Worm (Caenorhabditis elegans) whole organism, L1 larva: ENCODE measurements around the gene dnj-23.
A peak's percentile ranks its signal among the peaks of the same experiment; 100 is the strongest.

Experiments used
- lir-3 ChIP-seq: sonication (generic microtip); optimal IDR thresholded peaks from 2 replicates; lab custom pipeline; 2016; ENCODE audit warnings: mild to moderate bottlenecking, missing genetic modification characterization, moderate library complexity, missing compliant biosample characterization; ENCODE audit not compliant: poor library complexity
- nhr-12 ChIP-seq: sonication (generic microtip); optimal IDR thresholded peaks from 2 replicates; lab custom pipeline; 2017; ENCODE audit warnings: missing biosample characterization, missing genetic modification characterization
- pax-3 ChIP-seq: fragments of 200-800 bp; sonication (Bioruptor generic); optimal IDR thresholded peaks from 2 replicates; lab custom pipeline; 2018; ENCODE audit warnings: mild to moderate bottlenecking, missing genetic modification characterization, moderate library complexity, missing compliant biosample characterization
- pqm-1 ChIP-seq: sonication (generic microtip); optimal IDR thresholded peaks from 3 replicates; lab custom pipeline; 2017; ENCODE audit warnings: missing biosample characterization, missing genetic modification characterization
- skn-1 ChIP-seq: fragments of 150-350 bp; optimal IDR thresholded peaks from 2 replicates; lab custom pipeline; 2014; ENCODE audit warnings: missing biosample characterization, missing genetic modification characterization
- snpc-4 ChIP-seq: fragments of 150-350 bp; optimal IDR thresholded peaks from 2 replicates; lab custom pipeline; 2014; ENCODE audit warnings: missing biosample characterization, missing genetic modification characterization

ce11 chrII:9120329-9120728 lies 11.9 kb upstream of the dnj-23 start:
- TF ChIP-seq lir-3 (tag; lab: Kevin White, UChicago) (no peak), nhr-12 (tag; lab: Kevin White, UChicago) (no peak), skn-1 (tag; lab: Kevin White, UChicago) (no peak), pax-3 (tag; lab: Kevin White, UChicago) (peak; percentile 40), pqm-1 (tag; lab: Kevin White, UChicago) (no peak), snpc-4 (tag; lab: Kevin White, UChicago) (no peak)
